Fruit fly (Drosophila melanogaster): ENCODE measurements around the gene foxo.

- TF ChIP-seq ttk (optimal IDR thresholded peaks at IDR 0.05) (no peak), psq (optimal IDR thresholded peaks at IDR 0.05) (no peak), Sin3A (optimal IDR thresholded peaks at IDR 0.05) (no peak)
Observed at dm6 chr3R:14060399-14060798, 3.7 kb downstream of the foxo start.

All from Kc167 (cell line).